Worm (Caenorhabditis elegans): ENCODE data around the gene txdc-17.

ce11 chrIII:2817847-2818246 is 16.6 kb upstream of the txdc-17 start:
- no peak for TF ChIP-seq unc-3 (GFP tag; conservative IDR thresholded peaks at IDR 0.05)
- no peak for TF ChIP-seq unc-3 (tag; optimal IDR thresholded peaks at IDR 0.05)
- no peak for TF ChIP-seq mec-3 (tag; optimal IDR thresholded peaks at IDR 0.05; ENCODE audit: borderline replicate concordance)
- no peak for TF ChIP-seq ceh-9 (tag; optimal IDR thresholded peaks at IDR 0.05)
- TF ChIP-seq ets-4 (tag; optimal IDR thresholded peaks at IDR 0.05) = no peak
- no peak for TF ChIP-seq pha-4 (tag; optimal IDR thresholded peaks at IDR 0.05)
- TF ChIP-seq madf-2 (tag; optimal IDR thresholded peaks at IDR 0.05) = no peak
- TF ChIP-seq K09A11.1 (tag; optimal IDR thresholded peaks at IDR 0.05; ENCODE audit: insufficient read depth) = no peak
- TF ChIP-seq K02D7.2 (tag; optimal IDR thresholded peaks at IDR 0.05) = no peak
- no peak for TF ChIP-seq elt-2 (tag; optimal IDR thresholded peaks at IDR 0.05)
- TF ChIP-seq odd-2 (tag; optimal IDR thresholded peaks at IDR 0.05) = no peak
- no peak for TF ChIP-seq ama-1 (optimal IDR thresholded peaks at IDR 0.05)
